Worm (Caenorhabditis elegans): ENCODE data around the gene ZK1290.10.

DNA sequence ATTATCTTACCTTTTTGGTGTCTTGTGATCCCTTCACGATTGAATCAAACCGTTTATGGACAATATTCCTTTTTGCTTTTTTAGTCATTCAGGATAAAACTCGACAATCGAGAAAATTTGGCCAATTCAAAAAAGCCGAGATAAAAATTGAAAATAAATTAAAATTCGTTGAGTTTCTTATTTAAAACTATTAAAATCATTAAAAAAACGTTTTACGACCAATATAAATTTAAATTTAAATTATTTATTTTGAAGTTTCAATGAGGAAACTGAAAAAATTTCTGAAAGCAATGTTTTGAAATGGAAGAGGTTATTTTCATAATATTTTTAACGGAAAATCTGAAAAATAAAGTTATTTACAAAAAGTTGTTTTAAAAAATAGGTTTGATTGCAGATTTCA is 30.4 kb downstream of the ZK1290.10 start, which contains the start of gene ZK1290.15:
- TF ChIP-seq tra-4 (tag; optimal IDR thresholded peaks at IDR 0.05): no peak
- no peak for TF ChIP-seq F13C5.2 (tag; optimal IDR thresholded peaks at IDR 0.05)
- TF ChIP-seq aly-1 (tag; optimal IDR thresholded peaks at IDR 0.05): no peak
- TF ChIP-seq ets-7 (tag; optimal IDR thresholded peaks at IDR 0.05): no peak
- TF ChIP-seq pes-1 (GFP tag; IDR thresholded peaks at IDR 0.05): no peak
- TF ChIP-seq scrt-1 (GFP tag; IDR thresholded peaks at IDR 0.05): no peak
- TF ChIP-seq ama-1 (optimal IDR thresholded peaks at IDR 0.05): no peak
- no peak for TF ChIP-seq hmbx-1 (tag; optimal IDR thresholded peaks at IDR 0.05)
- no peak for TF ChIP-seq ceh-36 (tag; optimal IDR thresholded peaks at IDR 0.05)
- no peak for TF ChIP-seq tbx-37 (GFP tag; conservative IDR thresholded peaks at IDR 0.05)
- TF ChIP-seq hmg-4 (GFP tag; optimal IDR thresholded peaks at IDR 0.05): no peak
- TF ChIP-seq tbx-11 (GFP tag; IDR thresholded peaks at IDR 0.05): no peak
